Fruit fly (Drosophila melanogaster): ENCODE measurements around the gene Hex-A.

Gene Hex-A

DNA sequence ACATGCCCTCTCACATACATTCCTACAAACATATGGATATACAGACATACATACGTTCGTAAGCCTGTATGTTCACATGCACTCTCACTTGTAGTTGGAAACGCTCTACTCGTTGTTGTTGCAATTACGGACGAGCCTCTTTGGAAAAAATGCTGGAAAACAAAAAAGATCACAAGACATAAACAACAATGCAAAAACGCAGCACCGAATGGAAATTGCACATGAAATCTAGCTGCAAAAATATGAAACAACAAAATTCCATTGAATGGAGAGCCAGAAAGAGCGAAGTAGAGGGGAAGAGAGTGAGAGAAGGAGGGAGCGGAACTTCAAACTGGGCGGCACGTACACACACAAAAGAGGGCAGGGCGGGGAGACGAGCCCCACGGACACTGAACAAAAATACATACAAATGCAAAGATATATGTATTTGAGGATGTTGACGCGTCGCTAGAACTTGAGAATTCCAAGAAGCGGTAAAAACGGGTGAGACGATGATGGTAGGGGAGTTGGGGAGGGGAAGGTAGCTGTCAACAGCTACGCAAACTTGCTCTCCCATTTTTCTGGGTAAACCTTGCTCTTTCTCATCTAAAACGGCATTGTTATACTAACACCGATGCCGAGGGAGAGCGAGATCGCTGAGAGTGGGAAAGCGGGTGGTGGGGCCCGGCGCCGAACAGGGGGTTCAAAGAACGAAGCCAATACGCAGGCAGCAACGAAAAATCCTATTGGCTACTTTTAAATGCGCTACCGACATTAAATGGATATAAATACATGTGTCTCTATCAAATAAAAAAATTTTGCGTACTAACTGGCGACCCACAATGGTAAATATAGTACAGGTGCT is 1.1 kb upstream of the Hex-A start (continued):
- TF ChIP-seq CG13424 (tag; optimal IDR thresholded peaks at IDR 0.05) = peak; percentile 36
- TF ChIP-seq btn (GFP tag; optimal IDR thresholded peaks at IDR 0.05) = no peak
- TF ChIP-seq CG9609 (GFP tag; optimal IDR thresholded peaks at IDR 0.05) = peak; percentile 24
- TF ChIP-seq cg (GFP tag; optimal IDR thresholded peaks at IDR 0.05) = peak; percentile 83
- no peak; the same call in 1 of the 3 replicates for TF ChIP-seq CG17361 (GFP tag; IDR thresholded peaks at IDR 0.05)
- TF ChIP-seq CG7839 (tag; optimal IDR thresholded peaks at IDR 0.05) = peak; percentile 65
- TF ChIP-seq MTF-1 (GFP tag; optimal IDR thresholded peaks at IDR 0.05; ENCODE audit: borderline replicate concordance) = peak; percentile 17
- peak; percentile 48 for TF ChIP-seq CG18599 (GFP tag; optimal IDR thresholded peaks at IDR 0.05)
- TF ChIP-seq E2f1 (GFP tag; IDR thresholded peaks at IDR 0.05) = 0 out of 2 replicates have a peak, but pooled peaks have one; percentile 30
- TF ChIP-seq CG4617 (GFP tag; optimal IDR thresholded peaks at IDR 0.05; ENCODE audit: borderline replicate concordance) = no peak
- 0 out of 2 replicates have a peak, but pooled peaks have one; percentile 13 for TF ChIP-seq CG31224 (GFP tag; IDR thresholded peaks at IDR 0.05)
- TF ChIP-seq tll (GFP tag; optimal IDR thresholded peaks at IDR 0.05) = no peak
- peak; percentile 31 for TF ChIP-seq zf30C (GFP tag; optimal IDR thresholded peaks at IDR 0.05)
- TF ChIP-seq CG9817 (tag; optimal IDR thresholded peaks at IDR 0.05) = peak; percentile 44
- TF ChIP-seq CG7372 (GFP tag; IDR thresholded peaks at IDR 0.05) = no peak
- no peak for TF ChIP-seq tio (GFP tag; optimal IDR thresholded peaks at IDR 0.05)
- no peak for TF ChIP-seq CG2202 (tag; optimal IDR thresholded peaks at IDR 0.05)
- peak; percentile 35; the same call in 1 of the 2 replicates for TF ChIP-seq esg (GFP tag; conservative IDR thresholded peaks at IDR 0.05)
- peak; percentile 38 for TF ChIP-seq Deaf1 (tag; optimal IDR thresholded peaks at IDR 0.05)
- TF ChIP-seq Hand (GFP tag; optimal IDR thresholded peaks at IDR 0.05) = peak; percentile 12
- 0 out of 2 replicates have a peak, but pooled peaks have one; percentile 37 for TF ChIP-seq aop (GFP tag; IDR thresholded peaks at IDR 0.05)
- TF ChIP-seq CG14441 (GFP tag; IDR thresholded peaks at IDR 0.05) = peak; percentile 53; the same call in 1 of the 2 replicates
- TF ChIP-seq ac (GFP tag; optimal IDR thresholded peaks at IDR 0.05) = no peak
- peak; percentile 21 for TF ChIP-seq mam (GFP tag; optimal IDR thresholded peaks at IDR 0.05)
- peak; percentile 22; the same call in 1 of the 3 replicates for TF ChIP-seq croc (GFP tag; conservative IDR thresholded peaks at IDR 0.05)
- TF ChIP-seq ab (GFP tag; optimal IDR thresholded peaks at IDR 0.05) = no peak
- no peak for TF ChIP-seq CG14965 (GFP tag; optimal IDR thresholded peaks at IDR 0.05; ENCODE audit: borderline replicate concordance)
- no peak for TF ChIP-seq CG4730 (GFP tag; IDR thresholded peaks at IDR 0.05)
- no peak for TF ChIP-seq CG2120 (GFP tag; optimal IDR thresholded peaks at IDR 0.05)
- TF ChIP-seq CG9215 (GFP tag; IDR thresholded peaks at IDR 0.05) = peak; percentile 42; the same call in 1 of the 2 replicates
- TF ChIP-seq CG6689 (GFP tag; IDR thresholded peaks at IDR 0.05) = peak; percentile 54
- TF ChIP-seq insv (GFP tag; optimal IDR thresholded peaks at IDR 0.05) = no peak
- peak; percentile 39 for TF ChIP-seq HHEX (GFP tag; optimal IDR thresholded peaks at IDR 0.05)
- TF ChIP-seq prd (optimal IDR thresholded peaks at IDR 0.05) = no peak
- peak; percentile 35; the same call in 1 of the 3 replicates for TF ChIP-seq prd (GFP tag; IDR thresholded peaks at IDR 0.05)
- TF ChIP-seq CG14667 (GFP tag; IDR thresholded peaks at IDR 0.05) = no peak
- TF ChIP-seq CG15601 (tag; optimal IDR thresholded peaks at IDR 0.05) = no peak
- peak; percentile 68 for TF ChIP-seq CG15269 (tag; optimal IDR thresholded peaks at IDR 0.05)

dm6 chrX:9584948-9585315 is 543 bp upstream of the Hex-A start:
- TF ChIP-seq bigmax (GFP tag; optimal IDR thresholded peaks at IDR 0.05) (no peak), ranshi (GFP tag; IDR thresholded peaks at IDR 0.05) (peak; percentile 5; the same call in 1 of the 2 replicates), Trl (optimal IDR thresholded peaks at IDR 0.05) (peak in 1 of 2 experiments; percentile 23), Trl (GFP tag; optimal IDR thresholded peaks at IDR 0.05) (no peak), Atf-2 (GFP tag; optimal IDR thresholded peaks at IDR 0.05) (no peak), dati (GFP tag; IDR thresholded peaks at IDR 0.05) (no peak), jumu (GFP tag; optimal IDR thresholded peaks at IDR 0.05) (no peak), cas (GFP tag; IDR thresholded peaks at IDR 0.05) (no peak), CG14667 (GFP tag; IDR thresholded peaks at IDR 0.05) (peak; percentile 26), Sin3A (optimal IDR thresholded peaks at IDR 0.05) (no peak), Hmr (GFP tag; optimal IDR thresholded peaks at IDR 0.05) (no peak), zfh1 (GFP tag; IDR thresholded peaks at IDR 0.05) (no peak), HLH54F (GFP tag; optimal IDR thresholded peaks at IDR 0.05) (no peak), CG12071 (GFP tag; optimal IDR thresholded peaks at IDR 0.05) (no peak), CG14710 (tag; optimal IDR thresholded peaks at IDR 0.05) (no peak)

Data from whole organism, embryonic.